Fruit fly (Drosophila melanogaster) whole organism, embryonic: ENCODE measurements around the gene CG15144.

ENCODE experiments used
- Ada2b ChIP-seq: fragments of 200-800 bp; sonication (Bioruptor generic); IDR thresholded peaks from 2 replicates; pipeline ENCODE4 v1.3.6; 2022; ENCODE audit warnings: missing biosample characterization, missing genetic modification characterization
- Bgb ChIP-seq: fragments of 200-800 bp; sonication (Bioruptor generic); IDR thresholded peaks from 2 replicates; pipeline ENCODE4 v1.3.6; 2022; ENCODE audit warnings: missing biosample characterization, missing genetic modification characterization; ENCODE audit not compliant: partially characterized antibody
- C15 ChIP-seq: fragments of 200-800 bp; sonication (Bioruptor generic); IDR thresholded peaks from 3 replicates; pipeline ENCODE4 v1.3.6; 2022; ENCODE audit warnings: missing biosample characterization, missing genetic modification characterization
- CG10274 ChIP-seq: fragments of 200-800 bp; sonication (Bioruptor generic); optimal IDR thresholded peaks from 3 replicates; lab custom pipeline; 2017; ENCODE audit warnings: missing biosample characterization, mild to moderate bottlenecking, missing genetic modification characterization
- CG10462 ChIP-seq: fragments of 200-800 bp; sonication (Bioruptor generic); optimal IDR thresholded peaks from 2 replicates; lab custom pipeline; 2016; ENCODE audit warnings: missing biosample characterization, missing genetic modification characterization
- CG11398 ChIP-seq: fragments of 200-800 bp; sonication (Bioruptor generic); optimal IDR thresholded peaks from 2 replicates; lab custom pipeline; 2016; ENCODE audit warnings: missing biosample characterization, missing genetic modification characterization
- CG12942 ChIP-seq: fragments of 200-800 bp; sonication (Bioruptor generic); optimal IDR thresholded peaks from 3 replicates; lab custom pipeline; 2016; ENCODE audit warnings: missing biosample characterization, missing genetic modification characterization
- CG13287 ChIP-seq: fragments of 200-800 bp; sonication (Bioruptor generic); IDR thresholded peaks from 2 replicates; pipeline ENCODE4 v1.3.6; 2022; ENCODE audit warnings: missing biosample characterization, missing genetic modification characterization; ENCODE audit not compliant: partially characterized antibody
- CG14860 ChIP-seq: fragments of 200-800 bp; sonication (Bioruptor generic); IDR thresholded peaks from 3 replicates; pipeline ENCODE4 v1.3.6; 2022; ENCODE audit warnings: missing biosample characterization, missing genetic modification characterization; ENCODE audit not compliant: partially characterized antibody
- CG16813 ChIP-seq: fragments of 200-800 bp; sonication (Bioruptor generic); IDR thresholded peaks from 3 replicates; pipeline ENCODE4 v1.3.6; 2022; ENCODE audit warnings: missing biosample characterization, missing genetic modification characterization; ENCODE audit not compliant: partially characterized antibody
- CG17612 ChIP-seq: fragments of 200-800 bp; sonication (Bioruptor generic); IDR thresholded peaks from 2 replicates; pipeline ENCODE4 v1.3.6; 2022; ENCODE audit warnings: missing biosample characterization, missing genetic modification characterization
- CG18599 ChIP-seq: fragments of 200-800 bp; sonication (Bioruptor generic); optimal IDR thresholded peaks from 3 replicates; lab custom pipeline; 2017; ENCODE audit warnings: missing biosample characterization, missing genetic modification characterization, mild to moderate bottlenecking, moderate library complexity, missing genetic modification reagents
- CG30403 ChIP-seq: fragments of 200-800 bp; sonication (Bioruptor generic); optimal IDR thresholded peaks from 3 replicates; lab custom pipeline; 2016; ENCODE audit warnings: missing biosample characterization, missing genetic modification characterization
- CG30431 ChIP-seq: fragments of 200-800 bp; sonication (Bioruptor generic); optimal IDR thresholded peaks from 2 replicates; lab custom pipeline; 2017; ENCODE audit warnings: missing biosample characterization, missing genetic modification characterization
- CG3163 ChIP-seq: fragments of 200-800 bp; sonication (Bioruptor generic); optimal IDR thresholded peaks from 3 replicates; lab custom pipeline; 2016; ENCODE audit warnings: missing biosample characterization, missing genetic modification characterization
- CG3281 ChIP-seq: fragments of 200-800 bp; sonication (Bioruptor generic); optimal IDR thresholded peaks from 3 replicates; lab custom pipeline; 2017; ENCODE audit warnings: missing biosample characterization, mild to moderate bottlenecking, missing genetic modification characterization
- CG4617 ChIP-seq: fragments of 200-800 bp; sonication (Bioruptor generic); optimal IDR thresholded peaks from 3 replicates; lab custom pipeline; 2016; ENCODE audit warnings: missing biosample characterization, missing genetic modification characterization, borderline replicate concordance
- CG5953 ChIP-seq: fragments of 200-800 bp; sonication (Bioruptor generic); IDR thresholded peaks from 2 replicates; pipeline ENCODE4 v1.3.6; 2022; ENCODE audit warnings: missing biosample characterization, missing genetic modification characterization
- CG7786 ChIP-seq: fragments of 200-800 bp; sonication (Bioruptor generic); optimal IDR thresholded peaks from 2 replicates; lab custom pipeline; 2016; ENCODE audit warnings: missing biosample characterization, missing genetic modification characterization
- CG8359 ChIP-seq: fragments of 200-800 bp; sonication (Bioruptor generic); optimal IDR thresholded peaks from 2 replicates; lab custom pipeline; 2017; ENCODE audit warnings: missing biosample characterization, mild to moderate bottlenecking, missing genetic modification characterization, borderline replicate concordance
- CHES-1-like ChIP-seq: fragments of 200-800 bp; sonication (Bioruptor generic); optimal IDR thresholded peaks from 2 replicates; lab custom pipeline; 2016; ENCODE audit warnings: missing biosample characterization, missing genetic modification characterization
- CoRest ChIP-seq: fragments of 200-800 bp; sonication (Bioruptor generic); optimal IDR thresholded peaks from 3 replicates; lab custom pipeline; 2018; ENCODE audit warnings: missing biosample characterization, mild to moderate bottlenecking, missing genetic modification characterization, moderate library complexity
- D19B ChIP-seq: fragments of 200-800 bp; sonication (Bioruptor generic); optimal IDR thresholded peaks from 2 replicates; lab custom pipeline; 2017; ENCODE audit warnings: missing biosample characterization, mild to moderate bottlenecking, missing genetic modification characterization
- Deaf1 ChIP-seq: fragments of 200-800 bp; optimal IDR thresholded peaks from 3 replicates; lab custom pipeline; 2019; ENCODE audit warnings: missing biosample characterization, mild to moderate bottlenecking, missing genetic modification characterization, moderate library complexity
- Dip3 ChIP-seq: fragments of 200-800 bp; sonication (Bioruptor generic); optimal IDR thresholded peaks from 3 replicates; lab custom pipeline; 2016; ENCODE audit warnings: missing biosample characterization, missing genetic modification characterization
- Ets97D ChIP-seq: fragments of 200-800 bp; sonication (Bioruptor generic); optimal IDR thresholded peaks from 3 replicates; lab custom pipeline; 2016; ENCODE audit warnings: missing biosample characterization, missing genetic modification characterization
- HLHmδ ChIP-seq: fragments of 200-800 bp; sonication (Bioruptor generic); optimal IDR thresholded peaks from 2 replicates; lab custom pipeline; 2018; ENCODE audit warnings: missing biosample characterization, mild to moderate bottlenecking, missing genetic modification characterization, moderate library complexity
- Hey ChIP-seq: fragments of 200-800 bp; sonication (Bioruptor generic); optimal IDR thresholded peaks from 3 replicates; lab custom pipeline; 2018; ENCODE audit warnings: missing biosample characterization, mild to moderate bottlenecking, missing genetic modification characterization
- Hr51 ChIP-seq, 2 experiments: fragments of 200-800 bp; sonication (Bioruptor generic); optimal IDR thresholded peaks; 2 replicates in 1 of 2; 3 replicates in 1 of 2; lab custom pipeline; 2016 to 2018; ENCODE audit warnings: missing biosample characterization in 2 of 2, missing genetic modification characterization in 2 of 2, mild to moderate bottlenecking in 1 of 2, moderate library complexity in 1 of 2
- Lhr ChIP-seq: fragments of 200-800 bp; sonication (Bioruptor generic); optimal IDR thresholded peaks from 3 replicates; lab custom pipeline; 2017; ENCODE audit warnings: mild to moderate bottlenecking, missing biosample characterization, missing genetic modification reagents, missing genetic modification characterization
- Max ChIP-seq: fragments of 200-800 bp; sonication (Bioruptor generic); optimal IDR thresholded peaks from 2 replicates; lab custom pipeline; 2016; ENCODE audit warnings: missing biosample characterization, mild to moderate bottlenecking, missing genetic modification characterization
- Oaz ChIP-seq: fragments of 200-800 bp; sonication (Bioruptor generic); IDR thresholded peaks from 2 replicates; pipeline ENCODE4 v1.3.6; 2022; ENCODE audit warnings: missing biosample characterization, missing genetic modification characterization
- amos ChIP-seq: fragments of 200-800 bp; sonication (Bioruptor generic); IDR thresholded peaks from 2 replicates; pipeline ENCODE4 v1.3.6; 2022; ENCODE audit warnings: missing biosample characterization, missing genetic modification characterization; ENCODE audit not compliant: partially characterized antibody
- ap ChIP-seq: fragments of 200-800 bp; sonication (Bioruptor generic); IDR thresholded peaks from 2 replicates; pipeline ENCODE4 v1.3.6; 2022; ENCODE audit warnings: missing biosample characterization, missing genetic modification characterization
- da ChIP-seq: fragments of 200-800 bp; sonication (Bioruptor generic); optimal IDR thresholded peaks from 2 replicates; lab custom pipeline; 2016; ENCODE audit warnings: missing biosample characterization, missing genetic modification characterization
- exex ChIP-seq: fragments of 200-800 bp; sonication (Bioruptor generic); optimal IDR thresholded peaks from 4 replicates; lab custom pipeline; 2018; ENCODE audit warnings: missing biosample characterization, mild to moderate bottlenecking, missing genetic modification characterization, moderate library complexity
- hbn ChIP-seq: fragments of 200-800 bp; sonication (Bioruptor generic); IDR thresholded peaks from 2 replicates; pipeline ENCODE4 v1.3.6; 2022; ENCODE audit warnings: missing biosample characterization, missing genetic modification characterization; ENCODE audit not compliant: partially characterized antibody
- hkb ChIP-seq, 2 experiments: fragments of 200-800 bp in 1 of 2; fragments of >200 bp in 1 of 2; sonication (Bioruptor generic) in 1 of 2; IDR thresholded peaks in 1 of 2; optimal IDR thresholded peaks in 1 of 2; 2 replicates each; pipeline versions ENCODE4 v1.3.6 to Lab custom; 2017 to 2022; ENCODE audit warnings: missing biosample characterization in 1 of 2, missing genetic modification characterization in 1 of 2
- inv ChIP-seq: fragments of 200-800 bp; sonication (Bioruptor generic); IDR thresholded peaks from 2 replicates; pipeline ENCODE4 v1.3.6; 2022; ENCODE audit warnings: missing biosample characterization, missing genetic modification characterization; ENCODE audit not compliant: partially characterized antibody
- mld ChIP-seq: fragments of 200-800 bp; sonication (Bioruptor generic); IDR thresholded peaks from 3 replicates; pipeline ENCODE4 v1.3.6; 2022; ENCODE audit warnings: missing biosample characterization, missing genetic modification characterization; ENCODE audit not compliant: partially characterized antibody
- pan ChIP-seq, 4 experiments: fragments of >200 bp in 3 of 4; fragments of 200-800 bp in 1 of 4; sonication (Bioruptor generic) in 1 of 4; optimal IDR thresholded peaks in 3 of 4; IDR thresholded peaks in 1 of 4; 2 replicates each; pipeline versions ENCODE4 v1.3.6 to Lab custom; 2017 to 2022; ENCODE audit warnings: missing biosample characterization in 2 of 4, missing genetic modification characterization in 2 of 4, mixed read lengths in 1 of 4
- pho ChIP-seq: fragments of 200-800 bp; sonication (Bioruptor generic); optimal IDR thresholded peaks from 2 replicates; lab custom pipeline; 2016; ENCODE audit warnings: missing biosample characterization, missing genetic modification characterization
- pita ChIP-seq: fragments of 200-800 bp; sonication (Bioruptor generic); optimal IDR thresholded peaks from 2 replicates; lab custom pipeline; 2017; ENCODE audit warnings: missing biosample characterization, mild to moderate bottlenecking, missing genetic modification characterization
- pnt ChIP-seq: fragments of 200-800 bp; sonication (Bioruptor generic); optimal IDR thresholded peaks from 3 replicates; lab custom pipeline; 2016; ENCODE audit warnings: missing biosample characterization, missing genetic modification characterization
- ranshi ChIP-seq: fragments of 200-800 bp; sonication (Bioruptor generic); IDR thresholded peaks from 2 replicates; pipeline ENCODE4 v1.3.6; 2022; ENCODE audit warnings: missing biosample characterization, missing genetic modification characterization
- sob ChIP-seq: fragments of 200-800 bp; sonication (Bioruptor generic); IDR thresholded peaks from 2 replicates; pipeline ENCODE4 v1.3.6; 2022; ENCODE audit warnings: missing biosample characterization, missing genetic modification characterization
- trh ChIP-seq: fragments of 200-800 bp; sonication (Bioruptor generic); optimal IDR thresholded peaks from 2 replicates; lab custom pipeline; 2016; ENCODE audit warnings: missing biosample characterization, missing genetic modification characterization
- vfl ChIP-seq: fragments of 200-800 bp; sonication (Bioruptor generic); optimal IDR thresholded peaks from 2 replicates; lab custom pipeline; 2016; ENCODE audit warnings: missing biosample characterization, missing genetic modification characterization

Gene CG15144

dm6 chr2L:17484174-17484573 lies 44.7 kb downstream of the CG15144 start, which contains the start of the genes GCS2beta and CG5131:
Gene GCS2beta (minus strand): TSS chr2L:17484307.
Gene CG5131 (plus strand): TSS chr2L:17484501.
- TF ChIP-seq CG16813 (GFP tag; lab: Robert Waterston, UW) (peak; percentile 94), mld (GFP tag; lab: Robert Waterston, UW) (peak; percentile 55; the same call in 1 of the 3 replicates), CG5953 (peak; percentile 80), HLHmδ (GFP tag; lab: Kevin White, UChicago) (no peak), sob (GFP tag; lab: Robert Waterston, UW) (peak; percentile 96), ranshi (GFP tag; lab: Robert Waterston, UW) (peak; percentile 94), C15 (GFP tag; lab: Robert Waterston, UW) (peak; percentile 84), pnt (GFP tag; lab: Kevin White, UChicago) (peak; percentile 97), inv (GFP tag; lab: Robert Waterston, UW) (peak; percentile 88), pan (optimal IDR thresholded peaks at IDR 0.05; lab: Kevin White, UChicago) (no peak), pan (GFP tag; optimal IDR thresholded peaks at IDR 0.05 in 1 of 2, IDR thresholded peaks at IDR 0.05 in 1 of 2) (peak in 1 of 2 experiments; percentile 95), Bgb (GFP tag; lab: Robert Waterston, UW) (peak; percentile 87), CG12942 (GFP tag; lab: Kevin White, UChicago) (peak; percentile 95), hbn (GFP tag; lab: Robert Waterston, UW) (peak; percentile 91), pho (GFP tag; lab: Kevin White, UChicago) (peak; percentile 98), D19B (GFP tag; lab: Kevin White, UChicago) (peak; percentile 81), Lhr (GFP tag; lab: Kevin White, UChicago) (peak; percentile 74), Hr51 (GFP tag; optimal IDR thresholded peaks at IDR 0.05; lab: Kevin White, UChicago) (peak; percentile 90 to 95), Deaf1 (tag; lab: Kevin White, UChicago) (no peak), CG10274 (GFP tag; lab: Kevin White, UChicago) (peak; percentile 69), CHES-1-like (GFP tag; lab: Kevin White, UChicago) (peak; percentile 98), CG4617 (GFP tag; lab: Kevin White, UChicago) (peak; percentile 98), ap (GFP tag; lab: Robert Waterston, UW) (peak; percentile 85), trh (GFP tag; lab: Kevin White, UChicago) (peak; percentile 86), da (GFP tag; lab: Kevin White, UChicago) (peak; percentile 88), CG3163 (peak; percentile 84), CG3281 (peak; percentile 89), CG17612 (GFP tag; lab: Robert Waterston, UW) (peak; percentile 88), amos (GFP tag; lab: Robert Waterston, UW) (peak; percentile 85), CG11398 (GFP tag; lab: Kevin White, UChicago) (peak; percentile 92), vfl (peak; percentile 97), exex (tag; lab: Kevin White, UChicago) (peak; percentile 54), pita (GFP tag; lab: Kevin White, UChicago) (no peak), Oaz (GFP tag; lab: Robert Waterston, UW) (peak; percentile 88), CG30431 (peak; percentile 93), CG10462 (GFP tag; lab: Kevin White, UChicago) (peak; percentile 89), Ada2b (GFP tag; lab: Robert Waterston, UW) (peak; percentile 94), Dip3 (GFP tag; lab: Kevin White, UChicago) (peak; percentile 96), CG30403 (GFP tag; lab: Kevin White, UChicago) (peak; percentile 96), CG7786 (GFP tag; lab: Kevin White, UChicago) (peak; percentile 98), CG18599 (GFP tag; lab: Kevin White, UChicago) (peak; percentile 92), CG14860 (peak; percentile 88), Max (GFP tag; lab: Kevin White, UChicago) (peak; percentile 95), Ets97D (peak; percentile 92), CG8359 (GFP tag; lab: Kevin White, UChicago) (peak; percentile 42), Hey (tag; lab: Kevin White, UChicago) (peak; percentile 60), CG13287 (GFP tag; lab: Robert Waterston, UW) (peak; percentile 96), CoRest (peak; percentile 93), hkb (optimal IDR thresholded peaks at IDR 0.05; lab: Kevin White, UChicago) (peak; percentile 71), hkb (GFP tag; IDR thresholded peaks at IDR 0.05; lab: Robert Waterston, UW) (peak; percentile 93)
